Fruit fly (Drosophila melanogaster) whole organism, wandering third instar larva: Measurements from ENCODE around the gene CG42660.

Source experiments
- Abd-B ChIP-seq: fragments of >200 bp; optimal IDR thresholded peaks from 2 replicates; lab custom pipeline; 2017; ENCODE audit warnings: missing biosample characterization, missing genetic modification characterization
- CrebA ChIP-seq: fragments of 200-800 bp; sonication (Bioruptor generic); optimal IDR thresholded peaks from 2 replicates; lab custom pipeline; 2016; ENCODE audit warnings: missing biosample characterization, mild to moderate bottlenecking, missing genetic modification characterization, borderline replicate concordance
- GATAd ChIP-seq: sonication (Bioruptor generic); optimal IDR thresholded peaks from 2 replicates; lab custom pipeline; 2016; ENCODE audit warnings: missing biosample characterization, missing genetic modification characterization
- dl ChIP-seq, 2 experiments: fragments of 175-275, 200-275 bp in 1 of 2; fragments of 200-275 bp in 1 of 2; sonication (Bioruptor generic); optimal IDR thresholded peaks; lab custom pipeline; 2018; ENCODE audit warnings: mild to moderate bottlenecking in 2 of 2, missing biosample characterization in 2 of 2, missing genetic modification characterization in 2 of 2, moderate library complexity in 2 of 2; ENCODE audit not compliant: partially characterized antibody in 2 of 2, insufficient read depth in 1 of 2
- dsf ChIP-seq: sonication (Bioruptor generic); optimal IDR thresholded peaks from 2 replicates; lab custom pipeline; 2016; ENCODE audit warnings: missing biosample characterization, missing genetic modification characterization, borderline replicate concordance
- ey ChIP-seq: fragments of 200-800 bp; sonication (Bioruptor generic); optimal IDR thresholded peaks from 2 replicates; lab custom pipeline; 2016; ENCODE audit warnings: missing biosample characterization, missing genetic modification characterization
- sv ChIP-seq: fragments of 200-800 bp; sonication (Bioruptor generic); optimal IDR thresholded peaks from 3 replicates; lab custom pipeline; 2016; ENCODE audit warnings: missing biosample characterization, missing genetic modification characterization

dm6 chr3L:7422578-7422977, 42.7 kb upstream of the CG42660 start:
- TF ChIP-seq CrebA (GFP tag; lab: Kevin White, UChicago) (no peak), dl (GFP tag; optimal IDR thresholded peaks at IDR 0.05; lab: Kevin White, UChicago; ENCODE audit: insufficient read depth in 1 of 2, partially characterized antibody in 2 of 2) (no peak), dsf (GFP tag; lab: Kevin White, UChicago) (no peak), Abd-B (GFP tag; lab: Kevin White, UChicago) (no peak), GATAd (GFP tag; lab: Kevin White, UChicago) (no peak), ey (GFP tag; lab: Kevin White, UChicago) (no peak), sv (GFP tag; lab: Kevin White, UChicago) (no peak)
